Fruit fly (Drosophila melanogaster) whole organism, embryonic: ENCODE measurements around the gene CG33483.

Source experiments
- CG10321 ChIP-seq: fragments of 200-800 bp; sonication (Bioruptor generic); IDR thresholded peaks from 2 replicates; pipeline ENCODE4 v1.3.6; 2022; ENCODE audit warnings: missing biosample characterization, missing genetic modification characterization
- CG10543 ChIP-seq: fragments of 200-800 bp; sonication (Bioruptor generic); optimal IDR thresholded peaks from 3 replicates; lab custom pipeline; 2017; ENCODE audit warnings: missing biosample characterization, mild to moderate bottlenecking, missing genetic modification characterization, moderate library complexity
- CG11247 ChIP-seq: fragments of 200-800 bp; sonication (Bioruptor generic); IDR thresholded peaks from 2 replicates; pipeline ENCODE4 v1.3.6; 2022; ENCODE audit warnings: missing biosample characterization, missing genetic modification characterization
- CG11504 ChIP-seq: fragments of 200-800 bp; sonication (Bioruptor generic); optimal IDR thresholded peaks from 3 replicates; lab custom pipeline; 2019; ENCODE audit warnings: missing biosample characterization, mild to moderate bottlenecking, missing genetic modification characterization, moderate library complexity
- CG11560 ChIP-seq: fragments of 200-800 bp; sonication (Bioruptor generic); IDR thresholded peaks from 3 replicates; pipeline ENCODE4 v1.3.6; 2022; ENCODE audit warnings: missing biosample characterization, missing genetic modification characterization
- CG15601 ChIP-seq: fragments of 200-800 bp; sonication (Bioruptor generic); optimal IDR thresholded peaks from 3 replicates; lab custom pipeline; 2019; ENCODE audit warnings: missing biosample characterization, mild to moderate bottlenecking, missing genetic modification characterization, moderate library complexity
- CG1647 ChIP-seq: fragments of 200-800 bp; sonication (Bioruptor generic); optimal IDR thresholded peaks from 3 replicates; lab custom pipeline; 2016; ENCODE audit warnings: missing biosample characterization, missing genetic modification characterization
- CG2712 ChIP-seq: fragments of 200-800 bp; optimal IDR thresholded peaks from 3 replicates; lab custom pipeline; 2019; ENCODE audit warnings: missing biosample characterization, mild to moderate bottlenecking, missing genetic modification characterization, moderate library complexity
- CG32767 ChIP-seq: fragments of 200-800 bp; sonication (Bioruptor generic); IDR thresholded peaks from 2 replicates; pipeline ENCODE4 v1.3.6; 2022; ENCODE audit warnings: missing biosample characterization, missing genetic modification characterization
- CG33213 ChIP-seq: fragments of 200-800 bp; sonication (Bioruptor generic); optimal IDR thresholded peaks from 3 replicates; lab custom pipeline; 2016; ENCODE audit warnings: missing biosample characterization, missing genetic modification characterization
- CG7839 ChIP-seq: fragments of 200-800 bp; sonication (Bioruptor generic); optimal IDR thresholded peaks from 3 replicates; lab custom pipeline; 2018; ENCODE audit warnings: missing biosample characterization, mild to moderate bottlenecking, missing genetic modification characterization, moderate library complexity
- CG8478 ChIP-seq: fragments of >200 bp; optimal IDR thresholded peaks from 2 replicates; lab custom pipeline; 2018
- CG8924 ChIP-seq: fragments of 200-800 bp; optimal IDR thresholded peaks from 3 replicates; lab custom pipeline; 2019; ENCODE audit warnings: missing biosample characterization, mild to moderate bottlenecking, missing genetic modification characterization, moderate library complexity
- CG9797 ChIP-seq: fragments of 200-800 bp; sonication (Bioruptor generic); optimal IDR thresholded peaks from 3 replicates; lab custom pipeline; 2018; ENCODE audit warnings: missing biosample characterization, mild to moderate bottlenecking, missing genetic modification characterization
- Dbx ChIP-seq: fragments of 200-800 bp; sonication (Bioruptor generic); IDR thresholded peaks from 3 replicates; pipeline ENCODE4 v1.3.6; 2022; ENCODE audit warnings: missing biosample characterization, missing genetic modification characterization
- Dll ChIP-seq: fragments of 200-800 bp; sonication (Bioruptor generic); IDR thresholded peaks from 4 replicates; pipeline ENCODE4 v1.3.6; 2022; ENCODE audit warnings: missing biosample characterization, missing genetic modification characterization; ENCODE audit not compliant: partially characterized antibody
- Doc3 ChIP-seq: fragments of 200-800 bp; sonication (Bioruptor generic); IDR thresholded peaks from 3 replicates; pipeline ENCODE4 v1.3.6; 2022; ENCODE audit warnings: missing biosample characterization, missing genetic modification characterization; ENCODE audit not compliant: partially characterized antibody
- Ets65A ChIP-seq: fragments of 200-800 bp; sonication (Bioruptor generic); peaks from one replicate; lab custom pipeline; 2016; ENCODE audit warnings: missing biosample characterization, missing genetic modification characterization
- Ets97D ChIP-seq: fragments of 200-800 bp; sonication (Bioruptor generic); optimal IDR thresholded peaks from 3 replicates; lab custom pipeline; 2016; ENCODE audit warnings: missing biosample characterization, missing genetic modification characterization
- HHEX ChIP-seq: fragments of 200-800 bp; sonication (Bioruptor generic); optimal IDR thresholded peaks from 3 replicates; lab custom pipeline; 2017; ENCODE audit warnings: missing biosample characterization, mild to moderate bottlenecking, missing genetic modification characterization, missing genetic modification reagents
- Hmr ChIP-seq: fragments of 200-800 bp; sonication (Bioruptor generic); optimal IDR thresholded peaks from 3 replicates; lab custom pipeline; 2017; ENCODE audit warnings: mild to moderate bottlenecking, missing biosample characterization, missing genetic modification reagents, missing genetic modification characterization
- Mad ChIP-seq: fragments of 200-800 bp; sonication (Bioruptor generic); optimal IDR thresholded peaks from 2 replicates; lab custom pipeline; 2016; ENCODE audit warnings: missing biosample characterization, missing genetic modification characterization
- Oli ChIP-seq: fragments of 200-800 bp; sonication (Bioruptor generic); optimal IDR thresholded peaks from 2 replicates; lab custom pipeline; 2018; ENCODE audit warnings: missing biosample characterization, mild to moderate bottlenecking, missing genetic modification characterization, moderate library complexity
- Ptx1 ChIP-seq: fragments of 200-800 bp; sonication (Bioruptor generic); IDR thresholded peaks from 2 replicates; pipeline ENCODE4 v1.3.6; 2022; ENCODE audit warnings: missing biosample characterization, missing genetic modification characterization
- Rx ChIP-seq: fragments of 200-800 bp; sonication (Bioruptor generic); IDR thresholded peaks from 2 replicates; pipeline ENCODE4 v1.3.6; 2022; ENCODE audit warnings: missing biosample characterization, missing genetic modification characterization
- bowl ChIP-seq: fragments of 200-800 bp; sonication (Bioruptor generic); IDR thresholded peaks from 2 replicates; pipeline ENCODE4 v1.3.6; 2022; ENCODE audit warnings: missing biosample characterization, missing genetic modification characterization
- cad ChIP-seq: fragments of >200 bp; optimal IDR thresholded peaks from 2 replicates; lab custom pipeline; 2017; ENCODE audit warnings: missing biosample characterization, missing genetic modification characterization
- cato ChIP-seq: fragments of 200-800 bp; sonication (Bioruptor generic); optimal IDR thresholded peaks from 2 replicates; lab custom pipeline; 2016; ENCODE audit warnings: missing biosample characterization, missing genetic modification characterization, borderline replicate concordance
- cwo ChIP-seq: fragments of 200-800 bp; sonication (Bioruptor generic); optimal IDR thresholded peaks from 3 replicates; lab custom pipeline; 2017; ENCODE audit warnings: missing biosample characterization, missing genetic modification characterization, mild to moderate bottlenecking, moderate library complexity, missing genetic modification reagents
- da ChIP-seq: fragments of 200-800 bp; sonication (Bioruptor generic); optimal IDR thresholded peaks from 2 replicates; lab custom pipeline; 2016; ENCODE audit warnings: missing biosample characterization, missing genetic modification characterization
- dmrt11E ChIP-seq: fragments of 200-800 bp; sonication (Bioruptor generic); optimal IDR thresholded peaks from 3 replicates; lab custom pipeline; 2018; ENCODE audit warnings: missing biosample characterization, mild to moderate bottlenecking, missing genetic modification characterization, moderate library complexity
- dmrt99B ChIP-seq: fragments of 200-800 bp; sonication (Bioruptor generic); optimal IDR thresholded peaks from 2 replicates; lab custom pipeline; 2018; ENCODE audit warnings: missing biosample characterization, mild to moderate bottlenecking, missing genetic modification characterization, moderate library complexity
- ems ChIP-seq: fragments of 200-800 bp; sonication (Bioruptor generic); optimal IDR thresholded peaks from 3 replicates; lab custom pipeline; 2016; ENCODE audit warnings: missing biosample characterization, missing genetic modification characterization
- eve ChIP-seq, 2 experiments: fragments of >200 bp; optimal IDR thresholded peaks; 2 replicates each; lab custom pipeline; 2017; ENCODE audit warnings: missing biosample characterization in 2 of 2, missing genetic modification characterization in 2 of 2
- eyg ChIP-seq: fragments of 200-800 bp; sonication (Bioruptor generic); optimal IDR thresholded peaks from 3 replicates; lab custom pipeline; 2016; ENCODE audit warnings: missing biosample characterization, missing genetic modification characterization
- gcm2 ChIP-seq: fragments of 200-800 bp; sonication (Bioruptor generic); optimal IDR thresholded peaks from 2 replicates; lab custom pipeline; 2016; ENCODE audit warnings: missing biosample characterization, missing genetic modification characterization
- jumu ChIP-seq: fragments of 200-800 bp; sonication (Bioruptor generic); optimal IDR thresholded peaks from 3 replicates; lab custom pipeline; 2016; ENCODE audit warnings: missing biosample characterization, missing genetic modification characterization
- kah ChIP-seq: fragments of 200-800 bp; sonication (Bioruptor generic); optimal IDR thresholded peaks from 2 replicates; lab custom pipeline; 2018; ENCODE audit warnings: missing biosample characterization, mild to moderate bottlenecking, missing genetic modification characterization
- mam ChIP-seq: fragments of 200-800 bp; sonication (Bioruptor generic); optimal IDR thresholded peaks from 3 replicates; lab custom pipeline; 2016; ENCODE audit warnings: missing biosample characterization, missing genetic modification characterization
- oc ChIP-seq: fragments of 200-800 bp; sonication (Bioruptor generic); optimal IDR thresholded peaks from 2 replicates; lab custom pipeline; 2018; ENCODE audit warnings: missing biosample characterization, mild to moderate bottlenecking, missing genetic modification characterization, moderate library complexity
- org-1 ChIP-seq: fragments of 200-800 bp; sonication (Bioruptor generic); optimal IDR thresholded peaks from 2 replicates; lab custom pipeline; 2017; ENCODE audit warnings: missing biosample characterization, missing genetic modification characterization
- phol ChIP-seq: fragments of 200-800 bp; sonication (Bioruptor generic); optimal IDR thresholded peaks from 3 replicates; lab custom pipeline; 2018; ENCODE audit warnings: missing biosample characterization, mild to moderate bottlenecking, missing genetic modification characterization, moderate library complexity
- pita ChIP-seq: fragments of 200-800 bp; sonication (Bioruptor generic); optimal IDR thresholded peaks from 2 replicates; lab custom pipeline; 2017; ENCODE audit warnings: missing biosample characterization, mild to moderate bottlenecking, missing genetic modification characterization
- psq ChIP-seq: fragments of 200-800 bp; sonication (Bioruptor generic); optimal IDR thresholded peaks from 2 replicates; lab custom pipeline; 2017; ENCODE audit warnings: missing biosample characterization, missing genetic modification characterization
- pum ChIP-seq: fragments of 200-800 bp; sonication (Bioruptor generic); optimal IDR thresholded peaks from 2 replicates; lab custom pipeline; 2016; ENCODE audit warnings: missing biosample characterization, missing genetic modification characterization
- ranshi ChIP-seq: fragments of 200-800 bp; sonication (Bioruptor generic); IDR thresholded peaks from 2 replicates; pipeline ENCODE4 v1.3.6; 2022; ENCODE audit warnings: missing biosample characterization, missing genetic modification characterization
- ro ChIP-seq: fragments of 200-800 bp; sonication (Bioruptor generic); IDR thresholded peaks from 2 replicates; pipeline ENCODE4 v1.3.6; 2022; ENCODE audit warnings: missing biosample characterization, missing genetic modification characterization
- schlank ChIP-seq: fragments of 200-800 bp; sonication (Bioruptor generic); optimal IDR thresholded peaks from 2 replicates; lab custom pipeline; 2018; ENCODE audit warnings: missing biosample characterization, mild to moderate bottlenecking, missing genetic modification characterization
- sim ChIP-seq: fragments of 200-800 bp; sonication (Bioruptor generic); IDR thresholded peaks from 2 replicates; pipeline ENCODE4 v1.3.6; 2022; ENCODE audit warnings: missing biosample characterization, missing genetic modification characterization
- sr ChIP-seq: fragments of 200-800 bp; sonication (Bioruptor generic); IDR thresholded peaks from 3 replicates; pipeline ENCODE4 v1.3.6; 2022; ENCODE audit warnings: missing biosample characterization, missing genetic modification characterization
- stc ChIP-seq: fragments of 200-800 bp; sonication (Bioruptor generic); IDR thresholded peaks from 2 replicates; pipeline ENCODE4 v1.3.6; 2022; ENCODE audit warnings: missing biosample characterization, missing genetic modification characterization
- tin ChIP-seq: fragments of 200-800 bp; sonication (Bioruptor generic); optimal IDR thresholded peaks from 3 replicates; lab custom pipeline; 2016; ENCODE audit warnings: missing biosample characterization, missing genetic modification characterization
- wor ChIP-seq: fragments of 200-800 bp; sonication (Bioruptor generic); IDR thresholded peaks from 2 replicates; pipeline ENCODE4 v1.3.6; 2022; ENCODE audit warnings: missing biosample characterization, missing genetic modification characterization

CG33483 gene

dm6 chr3R:30874679-30875078 is 27.3 kb downstream of the CG33483 start (continued):
- TF ChIP-seq dmrt11E, result no peak
- no peak for TF ChIP-seq wor (GFP tag; lab: Robert Waterston, UW)
- TF ChIP-seq cad (GFP tag; lab: Kevin White, UChicago), result no peak
- TF ChIP-seq schlank (tag; lab: Kevin White, UChicago), result no peak
- no peak for TF ChIP-seq Dll (GFP tag; lab: Robert Waterston, UW)
- peak; percentile 38 for TF ChIP-seq dmrt99B (tag; lab: Kevin White, UChicago)
- no peak for TF ChIP-seq mam
- no peak for TF ChIP-seq CG33213 (GFP tag; lab: Kevin White, UChicago)
- no peak for TF ChIP-seq CG32767 (GFP tag; lab: Robert Waterston, UW)
- no peak for TF ChIP-seq ems
- no peak for TF ChIP-seq CG1647
- TF ChIP-seq ranshi (GFP tag; lab: Robert Waterston, UW), result no peak
- TF ChIP-seq Hmr, result no peak
- TF ChIP-seq CG11504 (tag; lab: Kevin White, UChicago), result peak; percentile 40
- no peak for TF ChIP-seq Dbx
- TF ChIP-seq CG15601, result no peak
- no peak for TF ChIP-seq psq (GFP tag; lab: Kevin White, UChicago)
- no peak for TF ChIP-seq Doc3
- TF ChIP-seq ro (GFP tag; lab: Robert Waterston, UW), result no peak
- TF ChIP-seq CG7839, result peak; percentile 38
- TF ChIP-seq cato (GFP tag; lab: Kevin White, UChicago), result no peak
- no peak for TF ChIP-seq Rx
- TF ChIP-seq sim, result no peak
- peak; percentile 95 for TF ChIP-seq sr (GFP tag; lab: Robert Waterston, UW)
- TF ChIP-seq CG9797 (GFP tag; lab: Kevin White, UChicago), result no peak
- TF ChIP-seq jumu (GFP tag; lab: Kevin White, UChicago), result no peak
- TF ChIP-seq HHEX, result no peak
- TF ChIP-seq CG10321 (GFP tag; lab: Robert Waterston, UW), result no peak
- TF ChIP-seq Mad (GFP tag; lab: Kevin White, UChicago), result no peak
- TF ChIP-seq stc, result no peak
- TF ChIP-seq CG11560 (tag; lab: Robert Waterston, UW), result no peak
- TF ChIP-seq CG2712 (tag; lab: Kevin White, UChicago), result peak; percentile 5
- TF ChIP-seq org-1 (GFP tag; lab: Kevin White, UChicago), result no peak
- TF ChIP-seq eyg (GFP tag; lab: Kevin White, UChicago), result no peak
- TF ChIP-seq pum, result no peak
- TF ChIP-seq phol (tag; lab: Kevin White, UChicago), result peak; percentile 19
- TF ChIP-seq CG8924 (tag; lab: Kevin White, UChicago), result no peak
- TF ChIP-seq gcm2 (GFP tag; lab: Kevin White, UChicago), result no peak
- TF ChIP-seq CG8478 (lab: Kevin White, UChicago), result no peak
- TF ChIP-seq bowl (GFP tag; lab: Robert Waterston, UW), result no peak
- no peak for TF ChIP-seq cwo (GFP tag; lab: Kevin White, UChicago)
- TF ChIP-seq pita (GFP tag; lab: Kevin White, UChicago), result no peak
- no peak for TF ChIP-seq kah (GFP tag; lab: Kevin White, UChicago)
- TF ChIP-seq CG11247 (GFP tag; lab: Robert Waterston, UW), result no peak
- no peak for TF ChIP-seq Ets97D (GFP tag; lab: Kevin White, UChicago)
- no peak for TF ChIP-seq da (GFP tag; lab: Kevin White, UChicago)
- TF ChIP-seq eve (GFP tag; optimal IDR thresholded peaks at IDR 0.05; lab: Kevin White, UChicago), result no peak
- peak; percentile 58; the same call in 1 of the 2 replicates for TF ChIP-seq Ptx1 (GFP tag; lab: Robert Waterston, UW)
- peak; percentile 62 for TF ChIP-seq Ets65A
- TF ChIP-seq CG10543 (GFP tag; lab: Kevin White, UChicago), result no peak
- peak; percentile 57 for TF ChIP-seq oc (tag; lab: Kevin White, UChicago)
- no peak for TF ChIP-seq tin
- peak; percentile 17 for TF ChIP-seq Oli (tag; lab: Kevin White, UChicago)
